Fruit fly (Drosophila melanogaster) whole organism, pupa: Measurements from ENCODE around the gene EMC3.

Experiments
- CG12605 ChIP-seq: fragments of 200-800 bp; sonication (Bioruptor generic); IDR thresholded peaks from 2 replicates; pipeline ENCODE4 v1.3.6; 2022; ENCODE audit warnings: missing biosample characterization, missing genetic modification characterization
- CG32121 ChIP-seq: fragments of 200-800 bp; sonication (Bioruptor generic); IDR thresholded peaks from 2 replicates; pipeline ENCODE4 v1.3.6; 2022; ENCODE audit warnings: missing biosample characterization, missing genetic modification characterization
- CG34367 ChIP-seq: fragments of 200-800 bp; sonication (Bioruptor generic); optimal IDR thresholded peaks from 2 replicates; lab custom pipeline; 2018; ENCODE audit warnings: missing biosample characterization, mild to moderate bottlenecking, missing genetic modification characterization
- CG4496 ChIP-seq: fragments of 200-800 bp; sonication (Bioruptor generic); IDR thresholded peaks from 3 replicates; pipeline ENCODE4 v1.3.6; 2022; ENCODE audit warnings: missing biosample characterization, missing genetic modification characterization
- CG9948 ChIP-seq: fragments of 200-800 bp; sonication (Bioruptor generic); optimal IDR thresholded peaks from 2 replicates; lab custom pipeline; 2018; ENCODE audit warnings: missing biosample characterization, mild to moderate bottlenecking, missing genetic modification characterization, moderate library complexity
- D1 ChIP-seq: fragments of 200-800 bp; sonication (Bioruptor generic); optimal IDR thresholded peaks from 2 replicates; lab custom pipeline; 2018; ENCODE audit warnings: missing biosample characterization, mild to moderate bottlenecking, missing genetic modification characterization, moderate library complexity
- EcR ChIP-seq: fragments of 200-800 bp; sonication (Bioruptor generic); optimal IDR thresholded peaks from 3 replicates; lab custom pipeline; 2019; ENCODE audit warnings: missing biosample characterization, missing genetic modification characterization, mild to moderate bottlenecking, moderate library complexity, missing genetic modification reagents
- Pif1A ChIP-seq: fragments of 200-800 bp; sonication (Bioruptor generic); optimal IDR thresholded peaks from 3 replicates; lab custom pipeline; 2016; ENCODE audit warnings: missing biosample characterization, missing genetic modification characterization
- gl ChIP-seq: fragments of 200-800 bp; sonication (Bioruptor generic); optimal IDR thresholded peaks from 2 replicates; lab custom pipeline; 2018; ENCODE audit warnings: missing biosample characterization, mild to moderate bottlenecking, missing genetic modification characterization

- TF ChIP-seq CG4496 (GFP tag; lab: Robert Waterston, UW) (no peak), EcR (no peak), CG32121 (GFP tag; lab: Robert Waterston, UW) (no peak), CG9948 (tag; lab: Kevin White, UChicago) (no peak), CG12605 (GFP tag; lab: Robert Waterston, UW) (no peak), gl (tag; lab: Kevin White, UChicago) (no peak), D1 (tag; lab: Kevin White, UChicago) (no peak), Pif1A (GFP tag; lab: Kevin White, UChicago) (no peak), CG34367 (tag; lab: Kevin White, UChicago) (no peak)
Observed at dm6 chr2L:10682197-10682596, 50.0 kb downstream of the EMC3 start.
